Fruit fly (Drosophila melanogaster) whole organism, embryonic: Measurements from ENCODE around the gene CG31928.
A peak's percentile ranks its signal among the peaks of the same experiment; 100 is the strongest.

Experiments
- Adf1 ChIP-seq: fragments of 200-800 bp; sonication (Bioruptor generic); IDR thresholded peaks from 2 replicates; pipeline ENCODE4 v1.3.6; 2022; ENCODE audit warnings: missing biosample characterization, missing genetic modification characterization
- Atf-2 ChIP-seq: fragments of 200-800 bp; sonication (Bioruptor generic); optimal IDR thresholded peaks from 2 replicates; lab custom pipeline; 2016; ENCODE audit warnings: missing biosample characterization, missing genetic modification characterization
- B-H1 ChIP-seq: fragments of 200-800 bp; sonication (Bioruptor generic); IDR thresholded peaks from 3 replicates; pipeline ENCODE4 v1.3.6; 2022; ENCODE audit warnings: missing biosample characterization, missing genetic modification characterization
- Bgb ChIP-seq: fragments of 200-800 bp; sonication (Bioruptor generic); IDR thresholded peaks from 2 replicates; pipeline ENCODE4 v1.3.6; 2022; ENCODE audit warnings: missing biosample characterization, missing genetic modification characterization; ENCODE audit not compliant: partially characterized antibody
- CG10209 ChIP-seq: fragments of 200-800 bp; sonication (Bioruptor generic); optimal IDR thresholded peaks from 3 replicates; lab custom pipeline; 2017; ENCODE audit warnings: missing biosample characterization, mild to moderate bottlenecking, missing genetic modification characterization, missing genetic modification reagents
- CG10366 ChIP-seq: fragments of 200-800 bp; sonication (Bioruptor generic); IDR thresholded peaks from 2 replicates; pipeline ENCODE4 v1.3.6; 2022; ENCODE audit warnings: missing biosample characterization, missing genetic modification characterization
- CG11560 ChIP-seq: fragments of 200-800 bp; sonication (Bioruptor generic); IDR thresholded peaks from 3 replicates; pipeline ENCODE4 v1.3.6; 2022; ENCODE audit warnings: missing biosample characterization, missing genetic modification characterization
- CG11723 ChIP-seq: fragments of 200-800 bp; sonication (Bioruptor generic); optimal IDR thresholded peaks from 2 replicates; lab custom pipeline; 2017; ENCODE audit warnings: missing biosample characterization, mild to moderate bottlenecking, missing genetic modification characterization
- CG1233 ChIP-seq: fragments of 200-800 bp; sonication (Bioruptor generic); optimal IDR thresholded peaks from 4 replicates; lab custom pipeline; 2018; ENCODE audit warnings: missing biosample characterization, mild to moderate bottlenecking, missing genetic modification characterization
- CG14710 ChIP-seq: fragments of 200-800 bp; sonication (Bioruptor generic); optimal IDR thresholded peaks from 3 replicates; lab custom pipeline; 2019; ENCODE audit warnings: missing biosample characterization, mild to moderate bottlenecking, missing genetic modification characterization, moderate library complexity
- CG15269 ChIP-seq: fragments of 200-800 bp; sonication (Bioruptor generic); optimal IDR thresholded peaks from 2 replicates; lab custom pipeline; 2018; ENCODE audit warnings: missing biosample characterization, mild to moderate bottlenecking, missing genetic modification characterization, moderate library complexity
- CG15696 ChIP-seq: fragments of 200-800 bp; sonication (Bioruptor generic); optimal IDR thresholded peaks from 2 replicates; lab custom pipeline; 2019; ENCODE audit warnings: missing biosample characterization, mild to moderate bottlenecking, missing genetic modification characterization, moderate library complexity
- CG17829 ChIP-seq: fragments of 200-800 bp; optimal IDR thresholded peaks from 2 replicates; lab custom pipeline; 2019; ENCODE audit warnings: missing biosample characterization, mild to moderate bottlenecking, missing genetic modification characterization, moderate library complexity
- CG18262 ChIP-seq: fragments of 200-800 bp; optimal IDR thresholded peaks from 3 replicates; lab custom pipeline; 2019; ENCODE audit warnings: missing biosample characterization, mild to moderate bottlenecking, missing genetic modification characterization, moderate library complexity
- CG18599 ChIP-seq: fragments of 200-800 bp; sonication (Bioruptor generic); optimal IDR thresholded peaks from 3 replicates; lab custom pipeline; 2017; ENCODE audit warnings: missing biosample characterization, missing genetic modification characterization, mild to moderate bottlenecking, moderate library complexity, missing genetic modification reagents
- CG2202 ChIP-seq: fragments of 200-800 bp; sonication (Bioruptor generic); optimal IDR thresholded peaks from 2 replicates; lab custom pipeline; 2018; ENCODE audit warnings: missing biosample characterization, mild to moderate bottlenecking, missing genetic modification characterization
- CG3407 ChIP-seq: fragments of 200-800 bp; sonication (Bioruptor generic); optimal IDR thresholded peaks from 2 replicates; lab custom pipeline; 2018; ENCODE audit warnings: missing biosample characterization, mild to moderate bottlenecking, missing genetic modification characterization
- CG4360 ChIP-seq: fragments of 200-800 bp; sonication (Bioruptor generic); IDR thresholded peaks from 2 replicates; pipeline ENCODE4 v1.3.6; 2022; ENCODE audit warnings: missing biosample characterization, missing genetic modification characterization
- CG43689 ChIP-seq: fragments of 200-800 bp; sonication (Bioruptor generic); IDR thresholded peaks from 2 replicates; pipeline ENCODE4 v1.3.6; 2022; ENCODE audit warnings: missing biosample characterization, missing genetic modification characterization
- CG4820 ChIP-seq: fragments of 200-800 bp; sonication (Bioruptor generic); optimal IDR thresholded peaks from 3 replicates; lab custom pipeline; 2016; ENCODE audit warnings: missing biosample characterization, missing genetic modification characterization
- CG6854 ChIP-seq: fragments of 200-800 bp; sonication (Bioruptor generic); optimal IDR thresholded peaks from 3 replicates; lab custom pipeline; 2017; ENCODE audit warnings: missing biosample characterization, mild to moderate bottlenecking, missing genetic modification characterization
- CG8359 ChIP-seq: fragments of 200-800 bp; sonication (Bioruptor generic); optimal IDR thresholded peaks from 2 replicates; lab custom pipeline; 2017; ENCODE audit warnings: missing biosample characterization, mild to moderate bottlenecking, missing genetic modification characterization, borderline replicate concordance
- Camta ChIP-seq: fragments of 200-800 bp; sonication (Bioruptor generic); optimal IDR thresholded peaks from 2 replicates; lab custom pipeline; 2016; ENCODE audit warnings: missing biosample characterization, missing genetic modification characterization
- Chrac-16 ChIP-seq: fragments of 200-800 bp; sonication (Bioruptor generic); optimal IDR thresholded peaks from 3 replicates; lab custom pipeline; 2016; ENCODE audit warnings: missing biosample characterization, missing genetic modification characterization
- D19A ChIP-seq: fragments of 200-800 bp; optimal IDR thresholded peaks from 3 replicates; lab custom pipeline; 2019; ENCODE audit warnings: missing biosample characterization, mild to moderate bottlenecking, missing genetic modification characterization, moderate library complexity
- Dll ChIP-seq: fragments of 200-800 bp; sonication (Bioruptor generic); IDR thresholded peaks from 4 replicates; pipeline ENCODE4 v1.3.6; 2022; ENCODE audit warnings: missing biosample characterization, missing genetic modification characterization; ENCODE audit not compliant: partially characterized antibody
- Drgx ChIP-seq: fragments of 200-800 bp; sonication (Bioruptor generic); IDR thresholded peaks from 2 replicates; pipeline ENCODE4 v1.3.6; 2022; ENCODE audit warnings: missing biosample characterization, missing genetic modification characterization
- Hr51 ChIP-seq, 2 experiments: fragments of 200-800 bp; sonication (Bioruptor generic); optimal IDR thresholded peaks; 2 replicates in 1 of 2; 3 replicates in 1 of 2; lab custom pipeline; 2016 to 2018; ENCODE audit warnings: missing biosample characterization in 2 of 2, missing genetic modification characterization in 2 of 2, mild to moderate bottlenecking in 1 of 2, moderate library complexity in 1 of 2
- Hsf ChIP-seq: fragments of 200-800 bp; sonication (Bioruptor generic); optimal IDR thresholded peaks from 3 replicates; lab custom pipeline; 2016; ENCODE audit warnings: missing biosample characterization, missing genetic modification characterization
- Mad ChIP-seq: fragments of 200-800 bp; sonication (Bioruptor generic); optimal IDR thresholded peaks from 2 replicates; lab custom pipeline; 2016; ENCODE audit warnings: missing biosample characterization, missing genetic modification characterization
- Mes4 ChIP-seq: fragments of 200-800 bp; sonication (Bioruptor generic); optimal IDR thresholded peaks from 2 replicates; lab custom pipeline; 2016; ENCODE audit warnings: missing biosample characterization, missing genetic modification characterization
- Sin3A ChIP-seq: fragments of >200 bp; optimal IDR thresholded peaks from 2 replicates; lab custom pipeline; 2018
- az2 ChIP-seq: fragments of 200-800 bp; sonication (Bioruptor generic); optimal IDR thresholded peaks from 3 replicates; lab custom pipeline; 2016; ENCODE audit warnings: missing biosample characterization, missing genetic modification characterization
- crc ChIP-seq: fragments of 200-800 bp; sonication (Bioruptor generic); optimal IDR thresholded peaks from 2 replicates; lab custom pipeline; 2016; ENCODE audit warnings: missing biosample characterization, missing genetic modification characterization
- crol ChIP-seq: fragments of 200-800 bp; sonication (Bioruptor generic); IDR thresholded peaks from 2 replicates; pipeline ENCODE4 v1.3.6; 2022; ENCODE audit warnings: missing biosample characterization, missing genetic modification characterization
- fd3F ChIP-seq: fragments of 200-800 bp; sonication (Bioruptor generic); optimal IDR thresholded peaks from 2 replicates; lab custom pipeline; 2018; ENCODE audit warnings: missing biosample characterization, mild to moderate bottlenecking, missing genetic modification characterization, moderate library complexity
- ftz-f1 ChIP-seq: fragments of 200-800 bp; sonication (Bioruptor generic); optimal IDR thresholded peaks from 2 replicates; lab custom pipeline; 2016; ENCODE audit warnings: missing biosample characterization, missing genetic modification characterization
- gfzf ChIP-seq: fragments of 200-800 bp; sonication (Bioruptor generic); optimal IDR thresholded peaks from 2 replicates; lab custom pipeline; 2016; ENCODE audit warnings: missing biosample characterization, mild to moderate bottlenecking, missing genetic modification characterization, moderate library complexity
- gsb-n ChIP-seq: fragments of 200-800 bp; sonication (Bioruptor generic); optimal IDR thresholded peaks from 3 replicates; lab custom pipeline; 2018; ENCODE audit warnings: missing biosample characterization, mild to moderate bottlenecking, missing genetic modification characterization
- kay ChIP-seq: fragments of 200-800 bp; sonication (Bioruptor generic); optimal IDR thresholded peaks from 2 replicates; lab custom pipeline; 2016; ENCODE audit warnings: missing biosample characterization, missing genetic modification characterization
- nerfin-2 ChIP-seq: fragments of 200-800 bp; sonication (Bioruptor generic); IDR thresholded peaks from 2 replicates; pipeline ENCODE4 v1.3.6; 2022; ENCODE audit warnings: missing biosample characterization, missing genetic modification characterization; ENCODE audit not compliant: partially characterized antibody
- org-1 ChIP-seq: fragments of 200-800 bp; sonication (Bioruptor generic); optimal IDR thresholded peaks from 2 replicates; lab custom pipeline; 2017; ENCODE audit warnings: missing biosample characterization, missing genetic modification characterization
- p53 ChIP-seq: fragments of 200-800 bp; sonication (Bioruptor generic); optimal IDR thresholded peaks from 2 replicates; lab custom pipeline; 2016; ENCODE audit warnings: missing biosample characterization, missing genetic modification characterization
- pnt ChIP-seq: fragments of 200-800 bp; sonication (Bioruptor generic); optimal IDR thresholded peaks from 3 replicates; lab custom pipeline; 2016; ENCODE audit warnings: missing biosample characterization, missing genetic modification characterization
- sens ChIP-seq: fragments of 200-800 bp; sonication (Bioruptor generic); peaks from one replicate; lab custom pipeline; 2016; ENCODE audit warnings: missing biosample characterization, missing genetic modification characterization
- seq ChIP-seq: fragments of 200-800 bp; sonication (Bioruptor generic); IDR thresholded peaks from 2 replicates; pipeline ENCODE4 v1.3.6; 2022; ENCODE audit warnings: missing biosample characterization, missing genetic modification characterization
- sqz ChIP-seq: fragments of 200-800 bp; sonication (Bioruptor generic); optimal IDR thresholded peaks from 3 replicates; lab custom pipeline; 2018; ENCODE audit warnings: missing biosample characterization, mild to moderate bottlenecking, missing genetic modification characterization
- stwl ChIP-seq: fragments of 200-800 bp; sonication (Bioruptor generic); optimal IDR thresholded peaks from 3 replicates; lab custom pipeline; 2018; ENCODE audit warnings: missing biosample characterization, mild to moderate bottlenecking, missing genetic modification characterization, moderate library complexity
- tgo ChIP-seq: fragments of 200-800 bp; sonication (Bioruptor generic); IDR thresholded peaks from 3 replicates; pipeline ENCODE4 v1.3.6; 2022; ENCODE audit warnings: missing biosample characterization, missing genetic modification characterization
- twi ChIP-seq: fragments of 200-800 bp; optimal IDR thresholded peaks from 2 replicates; lab custom pipeline; 2019; ENCODE audit warnings: missing biosample characterization, mild to moderate bottlenecking, missing genetic modification characterization, moderate library complexity
- zen2 ChIP-seq: fragments of 200-800 bp; sonication (Bioruptor generic); IDR thresholded peaks from 3 replicates; pipeline ENCODE4 v1.3.6; 2022; ENCODE audit warnings: missing biosample characterization, missing genetic modification characterization; ENCODE audit not compliant: partially characterized antibody
- zfh2 ChIP-seq: fragments of 200-800 bp; sonication (Bioruptor generic); optimal IDR thresholded peaks from 2 replicates; lab custom pipeline; 2016; ENCODE audit warnings: missing biosample characterization, missing genetic modification characterization

CG31928 gene

dm6 chr2L:1470009-1470408 lies 22.1 kb upstream of the CG31928 start (continued):
- TF ChIP-seq CG11723: no peak
- TF ChIP-seq CG8359 (GFP tag; lab: Kevin White, UChicago): no peak
- TF ChIP-seq Dll (GFP tag; lab: Robert Waterston, UW): no peak
- TF ChIP-seq CG10366 (GFP tag; lab: Robert Waterston, UW): no peak
- no peak for TF ChIP-seq pnt (GFP tag; lab: Kevin White, UChicago)
- peak; percentile 6 for TF ChIP-seq org-1 (GFP tag; lab: Kevin White, UChicago)
- peak; percentile 2 for TF ChIP-seq gsb-n
- TF ChIP-seq Mes4 (GFP tag; lab: Kevin White, UChicago): no peak
- no peak for TF ChIP-seq sqz (GFP tag; lab: Kevin White, UChicago)
- no peak for TF ChIP-seq CG4820 (GFP tag; lab: Kevin White, UChicago)
- TF ChIP-seq CG10209 (GFP tag; lab: Kevin White, UChicago): peak; percentile 16
- no peak for TF ChIP-seq B-H1 (GFP tag; lab: Robert Waterston, UW)
- no peak for TF ChIP-seq Atf-2 (GFP tag; lab: Kevin White, UChicago)
- 0 out of 3 replicates have a peak, but pooled peaks have one; percentile 20 for TF ChIP-seq tgo (GFP tag; lab: Robert Waterston, UW)
- TF ChIP-seq CG18599 (GFP tag; lab: Kevin White, UChicago): peak; percentile 24
- TF ChIP-seq zfh2 (GFP tag; lab: Kevin White, UChicago): no peak
- TF ChIP-seq CG2202 (tag; lab: Kevin White, UChicago): peak; percentile 4
- peak in 1 of 2 experiments; percentile 20 for TF ChIP-seq Hr51 (GFP tag; optimal IDR thresholded peaks at IDR 0.05; lab: Kevin White, UChicago)
- TF ChIP-seq CG6854 (GFP tag; lab: Kevin White, UChicago): no peak
- TF ChIP-seq Sin3A: no peak
- TF ChIP-seq CG3407 (GFP tag; lab: Kevin White, UChicago): no peak
- no peak for TF ChIP-seq p53 (GFP tag; lab: Kevin White, UChicago)
- TF ChIP-seq CG43689 (GFP tag; lab: Robert Waterston, UW): no peak
- TF ChIP-seq CG15269 (tag; lab: Kevin White, UChicago): no peak
- no peak for TF ChIP-seq Bgb
- no peak for TF ChIP-seq ftz-f1
- no peak for TF ChIP-seq az2 (GFP tag; lab: Kevin White, UChicago)
- no peak for TF ChIP-seq Drgx (GFP tag; lab: Robert Waterston, UW)
- no peak for TF ChIP-seq Adf1
- no peak for TF ChIP-seq zen2 (GFP tag; lab: Robert Waterston, UW)
- TF ChIP-seq CG15696: peak; percentile 26
- no peak for TF ChIP-seq Hsf
- no peak for TF ChIP-seq crol (GFP tag; lab: Robert Waterston, UW)
- no peak for TF ChIP-seq kay
- TF ChIP-seq D19A (tag; lab: Kevin White, UChicago): peak; percentile 30
- no peak for TF ChIP-seq CG4360
- TF ChIP-seq nerfin-2 (GFP tag; lab: Robert Waterston, UW): no peak
- peak; percentile 58 for TF ChIP-seq sens (GFP tag; lab: Kevin White, UChicago)
- no peak for TF ChIP-seq crc (GFP tag; lab: Kevin White, UChicago)
- TF ChIP-seq CG1233: no peak
- TF ChIP-seq gfzf (GFP tag; lab: Kevin White, UChicago): no peak
- peak; percentile 54 for TF ChIP-seq CG18262
- TF ChIP-seq fd3F (GFP tag; lab: Kevin White, UChicago): no peak
- peak; percentile 45 for TF ChIP-seq CG17829 (tag; lab: Kevin White, UChicago)
- TF ChIP-seq Mad (GFP tag; lab: Kevin White, UChicago): no peak
- TF ChIP-seq stwl (tag; lab: Kevin White, UChicago): no peak
- TF ChIP-seq twi (tag; lab: Kevin White, UChicago): no peak
- TF ChIP-seq Chrac-16 (GFP tag; lab: Kevin White, UChicago): peak; percentile 15
- TF ChIP-seq seq (GFP tag; lab: Robert Waterston, UW): no peak
- TF ChIP-seq CG14710 (tag; lab: Kevin White, UChicago): peak; percentile 33
- TF ChIP-seq CG11560: no peak
- no peak for TF ChIP-seq Camta (GFP tag; lab: Kevin White, UChicago)
